Worm (Caenorhabditis elegans) whole organism, L4/young adult: ENCODE results near the gene srj-52.

ENCODE experiments used
- W03F9.2 ChIP-seq: fragments of 150-350 bp; optimal IDR thresholded peaks from 2 replicates; lab custom pipeline; 2014; ENCODE audit warnings: missing biosample characterization, missing genetic modification characterization
- dao-5 ChIP-seq: sonication (generic microtip); optimal IDR thresholded peaks from 2 replicates; lab custom pipeline; 2016; ENCODE audit warnings: missing genotype, missing genetic modification characterization, moderate library complexity, missing compliant biosample characterization
- him-1 ChIP-seq: sonication (generic microtip); optimal IDR thresholded peaks from 2 replicates; lab custom pipeline; 2016; ENCODE audit warnings: missing genotype, missing genetic modification reagents, missing genetic modification characterization, missing compliant biosample characterization

ce11 chrV:679663-680062 lies 16.2 kb downstream of the srj-52 start, which contains the start of gene srx-22:
- TF ChIP-seq dao-5 (tag; lab: Kevin White, UChicago) (no peak), W03F9.2 (tag; lab: Kevin White, UChicago) (no peak), him-1 (no peak)
